Worm (Caenorhabditis elegans): Measurements from ENCODE around the gene R02D5.6.

R02D5.6 gene

ce11 chrV:14545816-14546283 is 27.9 kb upstream of the R02D5.6 start, which contains the start of gene rike-1:
TSS of gene rike-1 (minus strand) at chrV:14545866.
- TF ChIP-seq lsy-12 (tag; optimal IDR thresholded peaks at IDR 0.05) (no peak), R02D3.7 (tag; optimal IDR thresholded peaks at IDR 0.05) (no peak), nhr-237 (tag; optimal IDR thresholded peaks at IDR 0.05) (no peak), nhr-12 (tag; optimal IDR thresholded peaks at IDR 0.05) (no peak), fkh-2 (tag; optimal IDR thresholded peaks at IDR 0.05) (no peak), egl-27 (tag; optimal IDR thresholded peaks at IDR 0.05) (no peak), ceh-9 (tag; optimal IDR thresholded peaks at IDR 0.05) (no peak), ama-1 (optimal IDR thresholded peaks at IDR 0.05) (peak; percentile 11), snpc-4 (tag; optimal IDR thresholded peaks at IDR 0.05) (peak; percentile 47), nhr-23 (tag; optimal IDR thresholded peaks at IDR 0.05) (no peak), mml-1 (tag; optimal IDR thresholded peaks at IDR 0.05) (no peak), nfya-1 (tag; optimal IDR thresholded peaks at IDR 0.05; ENCODE audit: insufficient read depth) (peak; percentile 42), daf-12 (tag; optimal IDR thresholded peaks at IDR 0.05) (no peak), lin-15B (tag; optimal IDR thresholded peaks at IDR 0.05) (peak; percentile 62)

ce11 chrV:14542138-14542537 is 24.2 kb upstream of the R02D5.6 start:
- TF ChIP-seq pqm-1 (tag; optimal IDR thresholded peaks at IDR 0.05) (peak; percentile 93), nhr-76 (tag; optimal IDR thresholded peaks at IDR 0.05) (no peak), pha-4 (tag; optimal IDR thresholded peaks at IDR 0.05) (peak; percentile 77), skn-1 (tag; optimal IDR thresholded peaks at IDR 0.05) (no peak), jun-1 (tag; optimal IDR thresholded peaks at IDR 0.05) (peak; percentile 92), elt-2 (tag; optimal IDR thresholded peaks at IDR 0.05) (peak; percentile 96)

ce11 chrV:14540932-14541331 is 23.0 kb upstream of the R02D5.6 start:
- TF ChIP-seq ceh-82 (tag; optimal IDR thresholded peaks at IDR 0.05) (no peak), pha-4 (tag; optimal IDR thresholded peaks at IDR 0.05) (peak; percentile 56), unc-39 (tag; optimal IDR thresholded peaks at IDR 0.05) (no peak), lin-39 (tag; optimal IDR thresholded peaks at IDR 0.05) (no peak), unc-62 (GFP tag; optimal IDR thresholded peaks at IDR 0.05) (no peak), pqm-1 (tag; optimal IDR thresholded peaks at IDR 0.05) (no peak), nhr-67 (tag; optimal IDR thresholded peaks at IDR 0.05) (no peak)

- peak; percentile 85 for TF ChIP-seq pha-4 (tag; optimal IDR thresholded peaks at IDR 0.05)
- no peak for TF ChIP-seq ama-1 (optimal IDR thresholded peaks at IDR 0.05)
Measured at ce11 chrV:14539355-14539754, 21.4 kb upstream of the R02D5.6 start.

ce11 chrV:14536274-14536673 is 18.4 kb upstream of the R02D5.6 start, which contains the start of gene tag-191:
TSS of gene tag-191 (minus strand) at chrV:14536374.
- TF ChIP-seq elt-1 (tag; optimal IDR thresholded peaks at IDR 0.05) (no peak), nhr-28 (tag; optimal IDR thresholded peaks at IDR 0.05) (no peak), daf-12 (tag; optimal IDR thresholded peaks at IDR 0.05) (no peak), jun-1 (tag; optimal IDR thresholded peaks at IDR 0.05) (no peak), fos-1 (tag; optimal IDR thresholded peaks at IDR 0.05) (no peak)

DNA sequence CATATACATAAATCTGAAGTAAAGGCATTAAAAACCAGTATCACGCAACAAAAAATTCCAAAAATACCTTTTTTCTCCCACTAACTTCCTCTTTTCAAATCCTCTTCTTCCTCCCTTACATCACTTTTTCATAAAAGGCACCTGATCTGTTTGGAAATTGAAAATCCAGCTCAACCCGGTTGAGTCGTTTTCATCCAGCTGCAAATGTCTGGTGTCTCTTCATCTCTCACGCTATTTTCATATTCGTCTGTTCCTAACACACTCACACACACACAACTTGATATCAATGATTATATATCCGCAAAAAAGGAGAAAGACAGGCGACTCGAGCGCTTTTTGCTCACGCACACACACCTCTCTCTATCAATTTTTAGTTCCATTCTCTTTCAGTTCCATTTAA is 14.5 kb upstream of the R02D5.6 start:
- no peak for TF ChIP-seq ceh-9 (tag; optimal IDR thresholded peaks at IDR 0.05)
- no peak for TF ChIP-seq pqm-1 (tag; optimal IDR thresholded peaks at IDR 0.05)
- no peak for TF ChIP-seq snpc-4 (tag; optimal IDR thresholded peaks at IDR 0.05)
- no peak for TF ChIP-seq ztf-4 (tag; optimal IDR thresholded peaks at IDR 0.05)
- no peak for TF ChIP-seq sea-2 (GFP tag; optimal IDR thresholded peaks at IDR 0.05)
- no peak for TF ChIP-seq skn-1 (tag; optimal IDR thresholded peaks at IDR 0.05)
- TF ChIP-seq ZK546.5 (tag; optimal IDR thresholded peaks at IDR 0.05): no peak
- no peak for TF ChIP-seq nhr-43 (tag; optimal IDR thresholded peaks at IDR 0.05; ENCODE audit: poor library complexity, severe bottlenecking)
- no peak for TF ChIP-seq pha-4 (tag; optimal IDR thresholded peaks at IDR 0.05)
- TF ChIP-seq unc-39 (tag; optimal IDR thresholded peaks at IDR 0.05): no peak
- TF ChIP-seq ceh-16 (tag; optimal IDR thresholded peaks at IDR 0.05): no peak
- TF ChIP-seq lin-39 (tag; optimal IDR thresholded peaks at IDR 0.05): no peak
- no peak for TF ChIP-seq lsy-12 (tag; optimal IDR thresholded peaks at IDR 0.05)
- no peak for TF ChIP-seq ama-1 (optimal IDR thresholded peaks at IDR 0.05)
- no peak for TF ChIP-seq fos-1 (tag; optimal IDR thresholded peaks at IDR 0.05)
